Worm (Caenorhabditis elegans) whole organism, young adult: ENCODE results near the gene R07B7.10.

Experiments used
- Y79H2A.3 ChIP-seq: fragments of 200-800 bp; sonication (Bioruptor generic); conservative IDR thresholded peaks from 2 replicates; pipeline ENCODE4 v1.3.6; 2022; ENCODE audit warnings: missing genetic modification reagents, missing genetic modification characterization, missing compliant biosample characterization
- ama-1 ChIP-seq, 3 experiments: fragments of 150-350 bp in 1 of 3; sonication (generic microtip) in 2 of 3; optimal IDR thresholded peaks; 2 replicates each; lab custom pipeline; 2014 to 2018; ENCODE audit warnings: missing biosample characterization in 2 of 3, missing genetic modification characterization in 2 of 3, missing genetic modification reagents in 2 of 3
- aptf-3 ChIP-seq: fragments of 200-800 bp; sonication (Bioruptor generic); IDR thresholded peaks from 2 replicates; pipeline ENCODE4 v1.3.6; 2022; ENCODE audit warnings: missing genetic modification characterization, missing compliant biosample characterization
- attf-3 ChIP-seq: fragments of 200-800 bp; sonication (Bioruptor generic); conservative IDR thresholded peaks from 2 replicates; pipeline ENCODE4 v1.3.6; 2022; ENCODE audit warnings: missing genetic modification reagents, missing genetic modification characterization, missing compliant biosample characterization
- ceh-40 ChIP-seq: fragments of 200-800 bp; sonication (Bioruptor generic); IDR thresholded peaks from 2 replicates; pipeline ENCODE4 v1.3.6; 2022; ENCODE audit warnings: missing genetic modification characterization, missing compliant biosample characterization
- dpl-1 ChIP-seq: fragments of 150-350 bp; optimal IDR thresholded peaks from 2 replicates; lab custom pipeline; 2014; ENCODE audit warnings: missing biosample characterization, missing genetic modification reagents, missing genetic modification characterization
- him-1 ChIP-seq: sonication (generic microtip); optimal IDR thresholded peaks from 2 replicates; lab custom pipeline; 2016; ENCODE audit warnings: missing genotype, missing genetic modification reagents, missing genetic modification characterization, missing compliant biosample characterization
- lin-26 ChIP-seq: fragments of 200-800 bp; sonication (Bioruptor generic); IDR thresholded peaks from 2 replicates; pipeline ENCODE4 v1.3.6; 2022; ENCODE audit warnings: missing genetic modification reagents, missing genetic modification characterization, missing compliant biosample characterization
- lin-54 ChIP-seq: fragments of 200-800 bp; sonication (Bioruptor generic); optimal IDR thresholded peaks from 2 replicates; lab custom pipeline; 2018; ENCODE audit warnings: mild to moderate bottlenecking, missing genetic modification characterization, missing compliant biosample characterization
- mxl-1 ChIP-seq: sonication (generic microtip); optimal IDR thresholded peaks from 2 replicates; lab custom pipeline; 2016; ENCODE audit warnings: missing genetic modification characterization, missing compliant biosample characterization
- nfyb-1 ChIP-seq: fragments of 200-800 bp; sonication (Bioruptor generic); IDR thresholded peaks from 2 replicates; pipeline ENCODE4 v1.3.6; 2022; ENCODE audit warnings: missing genetic modification reagents, missing genetic modification characterization, missing compliant biosample characterization
- sdz-38 ChIP-seq: sonication (generic microtip); optimal IDR thresholded peaks from 2 replicates; lab custom pipeline; 2016; ENCODE audit warnings: missing genotype, missing genetic modification characterization, missing compliant biosample characterization

- TF ChIP-seq aptf-3 (GFP tag; lab: Robert Waterston, UW) (no peak), mxl-1 (tag; lab: Kevin White, UChicago) (no peak), lin-54 (no peak), attf-3 (no peak), ceh-40 (no peak), lin-26 (GFP tag; lab: Robert Waterston, UW) (no peak), him-1 (tag; lab: Kevin White, UChicago) (no peak), nfyb-1 (no peak), dpl-1 (GFP tag; lab: Kevin White, UChicago) (no peak), sdz-38 (tag; lab: Kevin White, UChicago) (no peak), ama-1 (optimal IDR thresholded peaks at IDR 0.05; lab: Kevin White, UChicago) (no peak), ama-1 (GFP tag; optimal IDR thresholded peaks at IDR 0.05; lab: Kevin White, UChicago) (no peak), Y79H2A.3 (no peak)
Measured at ce11 chrV:12115150-12115549, 32.1 kb downstream of the R07B7.10 start.
